Fruit fly (Drosophila melanogaster) whole organism, prepupa: ENCODE data around the gene ppk17.

Experiments used
- OdsH ChIP-seq: fragments of 200-800 bp; sonication (Bioruptor generic); optimal IDR thresholded peaks from 3 replicates; lab custom pipeline; 2016; ENCODE audit warnings: missing biosample characterization, missing genetic modification characterization
- Sox102F ChIP-seq: fragments of 200-800 bp; sonication (Bioruptor generic); optimal IDR thresholded peaks from 2 replicates; lab custom pipeline; 2016; ENCODE audit warnings: missing biosample characterization, mild to moderate bottlenecking, missing genetic modification characterization
- Sox14 ChIP-seq: fragments of 200-800 bp; sonication (Bioruptor generic); optimal IDR thresholded peaks from 3 replicates; lab custom pipeline; 2016; ENCODE audit warnings: missing biosample characterization, missing genetic modification characterization

- TF ChIP-seq Sox102F (GFP tag; lab: Kevin White, UChicago) (no peak), OdsH (GFP tag; lab: Kevin White, UChicago) (no peak), Sox14 (GFP tag; lab: Kevin White, UChicago) (no peak)
Observed at dm6 chr2L:16711891-16712290, 48.5 kb downstream of the ppk17 start.
